Worm (Caenorhabditis elegans): ENCODE measurements around the gene F41E6.17.

- no peak for TF ChIP-seq mep-1 (tag; optimal IDR thresholded peaks at IDR 0.05)
- peak; percentile 22 for TF ChIP-seq unc-62 (GFP tag; optimal IDR thresholded peaks at IDR 0.05)
- TF ChIP-seq elt-3 (tag; optimal IDR thresholded peaks at IDR 0.05), result no peak
- no peak for TF ChIP-seq snpc-4 (tag; optimal IDR thresholded peaks at IDR 0.05)
Observed at ce11 chrV:8667230-8668021, 43.5 kb downstream of the F41E6.17 start.

Data from whole organism, mixed stage, embryonic.